Fruit fly (Drosophila melanogaster): Measurements from ENCODE around the gene CG6040.

Gene CG6040

DNA sequence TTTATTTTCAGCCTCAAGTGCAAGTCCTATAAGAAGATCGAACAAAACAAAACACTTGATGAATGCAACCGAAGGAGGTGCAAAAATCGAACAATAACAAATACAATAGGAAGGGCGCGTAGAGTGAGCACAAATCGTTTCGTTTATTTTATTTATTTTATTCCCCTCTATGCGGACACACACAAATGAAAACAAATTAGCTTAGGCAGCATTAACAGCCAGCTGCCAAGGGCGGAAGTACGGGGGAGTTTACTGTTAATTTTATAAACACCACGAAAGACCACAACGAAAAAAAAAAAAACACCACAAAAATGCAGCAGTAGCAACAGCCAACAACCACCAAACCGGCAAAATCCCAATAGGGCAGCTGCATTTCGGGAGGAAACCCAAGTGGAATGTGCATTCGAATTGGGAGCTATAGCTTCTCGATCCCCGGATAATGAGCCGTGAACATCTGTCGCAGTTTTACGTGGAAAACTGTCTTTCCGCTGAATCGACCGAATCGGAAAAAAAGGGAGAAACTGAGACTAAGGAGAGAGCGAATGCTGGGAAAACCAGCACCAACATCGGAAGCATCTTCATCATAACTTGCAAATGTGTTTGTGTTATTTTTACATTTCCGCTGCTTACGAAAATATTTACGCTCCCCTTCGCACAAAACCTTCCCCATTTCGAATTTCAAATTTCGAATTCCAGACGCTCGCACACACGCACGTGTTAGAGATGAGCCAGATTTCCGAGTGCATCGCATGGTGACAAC lies 4.2 kb upstream of the CG6040 start:
- no peak for TF ChIP-seq psq (GFP tag; optimal IDR thresholded peaks at IDR 0.05)
- TF ChIP-seq Mio (GFP tag; optimal IDR thresholded peaks at IDR 0.05) = no peak
- no peak for TF ChIP-seq Myc (optimal IDR thresholded peaks at IDR 0.05)
- TF ChIP-seq br (GFP tag; optimal IDR thresholded peaks at IDR 0.05) = no peak
- no peak for TF ChIP-seq h (GFP tag; optimal IDR thresholded peaks at IDR 0.05)
- TF ChIP-seq N (GFP tag; optimal IDR thresholded peaks at IDR 0.05) = no peak
- no peak for TF ChIP-seq Hnf4 (GFP tag; optimal IDR thresholded peaks at IDR 0.05)
- TF ChIP-seq OdsH (GFP tag; optimal IDR thresholded peaks at IDR 0.05) = no peak
- TF ChIP-seq fru (GFP tag; optimal IDR thresholded peaks at IDR 0.05) = no peak
- TF ChIP-seq CG9705 (GFP tag; optimal IDR thresholded peaks at IDR 0.05) = no peak
- no peak for TF ChIP-seq Hr78 (GFP tag; optimal IDR thresholded peaks at IDR 0.05)
- TF ChIP-seq lola (GFP tag; optimal IDR thresholded peaks at IDR 0.05) = no peak
- no peak for TF ChIP-seq brk (GFP tag; optimal IDR thresholded peaks at IDR 0.05)
- TF ChIP-seq Sp1 (GFP tag; optimal IDR thresholded peaks at IDR 0.05) = no peak
- no peak for TF ChIP-seq CrebA (GFP tag; optimal IDR thresholded peaks at IDR 0.05; ENCODE audit: borderline replicate concordance)
- TF ChIP-seq pan (optimal IDR thresholded peaks at IDR 0.05) = no peak
- no peak for TF ChIP-seq foxo (GFP tag; optimal IDR thresholded peaks at IDR 0.05)
- TF ChIP-seq Vsx2 (GFP tag; optimal IDR thresholded peaks at IDR 0.05; ENCODE audit: partially characterized antibody) = no peak
- TF ChIP-seq Abd-B (GFP tag; optimal IDR thresholded peaks at IDR 0.05) = no peak

DNA sequence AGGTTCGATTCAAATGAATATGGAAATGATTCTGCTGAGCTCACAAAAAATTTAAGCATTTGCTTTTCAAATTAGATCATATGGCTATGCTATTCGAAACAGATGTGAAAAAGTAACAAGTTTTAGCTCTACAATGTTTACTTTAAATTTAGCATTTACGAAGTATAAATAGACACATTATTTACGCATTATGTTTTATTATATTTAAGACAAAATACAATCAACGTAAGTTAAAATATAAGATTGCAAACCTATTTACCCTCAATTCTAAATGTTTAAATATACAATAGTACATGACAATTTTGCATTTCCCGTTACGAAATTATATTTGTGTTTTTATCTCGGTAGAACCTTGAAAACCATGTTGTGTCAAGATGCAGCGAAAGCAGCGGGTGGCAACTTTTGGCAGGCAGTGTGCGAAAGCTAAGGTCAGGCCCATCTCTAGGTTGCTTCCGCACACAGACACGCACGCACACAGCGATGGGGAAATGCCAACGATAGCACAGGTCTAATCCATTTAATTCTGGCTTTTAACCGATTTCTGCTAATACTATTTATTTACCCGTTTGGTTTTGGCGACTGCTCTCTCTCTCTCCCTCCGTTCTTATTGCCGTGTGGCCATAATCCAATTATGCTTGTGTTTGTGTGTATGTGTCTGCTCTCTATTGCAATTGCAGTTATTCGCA lies 3.5 kb upstream of the CG6040 start:
- TF ChIP-seq psq (GFP tag; optimal IDR thresholded peaks at IDR 0.05) (peak; percentile 13), foxo (GFP tag; optimal IDR thresholded peaks at IDR 0.05) (peak in 1 of 2 experiments; percentile 41), br (GFP tag; optimal IDR thresholded peaks at IDR 0.05) (peak; percentile 16), Rel (GFP tag; optimal IDR thresholded peaks at IDR 0.05) (no peak), Rel (tag; optimal IDR thresholded peaks at IDR 0.05) (no peak), ey (GFP tag; optimal IDR thresholded peaks at IDR 0.05) (peak; percentile 26), Sp1 (GFP tag; optimal IDR thresholded peaks at IDR 0.05) (no peak), rgr (GFP tag; optimal IDR thresholded peaks at IDR 0.05) (peak; percentile 25), fru (GFP tag; optimal IDR thresholded peaks at IDR 0.05) (peak; percentile 29), lola (GFP tag; optimal IDR thresholded peaks at IDR 0.05) (no peak), h (GFP tag; optimal IDR thresholded peaks at IDR 0.05) (peak; percentile 8), Hnf4 (GFP tag; optimal IDR thresholded peaks at IDR 0.05) (peak; percentile 3), tai (GFP tag; optimal IDR thresholded peaks at IDR 0.05) (peak; percentile 37)

- TF ChIP-seq Hr78 (GFP tag; optimal IDR thresholded peaks at IDR 0.05) (no peak), Abd-B (GFP tag; optimal IDR thresholded peaks at IDR 0.05) (no peak), br (GFP tag; optimal IDR thresholded peaks at IDR 0.05) (no peak), tai (GFP tag; optimal IDR thresholded peaks at IDR 0.05) (peak; percentile 61), foxo (GFP tag; optimal IDR thresholded peaks at IDR 0.05) (peak in 1 of 2 experiments; percentile 7), jim (GFP tag; optimal IDR thresholded peaks at IDR 0.05) (no peak), Sp1 (GFP tag; optimal IDR thresholded peaks at IDR 0.05) (peak; percentile 39), brk (GFP tag; optimal IDR thresholded peaks at IDR 0.05) (peak; percentile 1), CG32264 (GFP tag; optimal IDR thresholded peaks at IDR 0.05) (no peak), h (GFP tag; optimal IDR thresholded peaks at IDR 0.05) (peak; percentile 36), ey (GFP tag; optimal IDR thresholded peaks at IDR 0.05) (no peak), rgr (GFP tag; optimal IDR thresholded peaks at IDR 0.05) (peak; percentile 20), Dif (GFP tag; optimal IDR thresholded peaks at IDR 0.05; ENCODE audit: partially characterized antibody) (peak; percentile 10), N (GFP tag; optimal IDR thresholded peaks at IDR 0.05) (no peak), Rel (GFP tag; optimal IDR thresholded peaks at IDR 0.05) (no peak), Rel (tag; optimal IDR thresholded peaks at IDR 0.05) (peak; percentile 12), Hr83 (GFP tag; optimal IDR thresholded peaks at IDR 0.05; ENCODE audit: poor library complexity, severe bottlenecking) (peak; percentile 77), lola (GFP tag; optimal IDR thresholded peaks at IDR 0.05) (no peak), Hnf4 (GFP tag; optimal IDR thresholded peaks at IDR 0.05) (peak; percentile 58), sv (GFP tag; optimal IDR thresholded peaks at IDR 0.05) (no peak), HLH106 (tag; optimal IDR thresholded peaks at IDR 0.05) (no peak)
Observed at dm6 chr3R:19094039-19094438, 2.7 kb upstream of the CG6040 start, which contains the start of gene cdi. Gene cdi (minus strand): TSS chr3R:19094270.

- peak; percentile 8 for TF ChIP-seq HLH106 (tag; optimal IDR thresholded peaks at IDR 0.05)
- no peak for TF ChIP-seq lola (GFP tag; optimal IDR thresholded peaks at IDR 0.05)
- TF ChIP-seq Dif (GFP tag; optimal IDR thresholded peaks at IDR 0.05; ENCODE audit: partially characterized antibody) = peak; percentile 14
- peak; percentile 8 for TF ChIP-seq Myc (optimal IDR thresholded peaks at IDR 0.05)
- no peak for TF ChIP-seq pan (optimal IDR thresholded peaks at IDR 0.05)
- no peak for TF ChIP-seq CG9705 (GFP tag; optimal IDR thresholded peaks at IDR 0.05)
- peak; percentile 19 for TF ChIP-seq Hnf4 (GFP tag; optimal IDR thresholded peaks at IDR 0.05)
- no peak for TF ChIP-seq Rel (GFP tag; optimal IDR thresholded peaks at IDR 0.05)
- peak; percentile 25 for TF ChIP-seq Rel (tag; optimal IDR thresholded peaks at IDR 0.05)
- peak; percentile 28 for TF ChIP-seq rgr (GFP tag; optimal IDR thresholded peaks at IDR 0.05)
- TF ChIP-seq h (GFP tag; optimal IDR thresholded peaks at IDR 0.05) = peak; percentile 10
Observed at dm6 chr3R:19094799-19095418, 1.9 kb upstream of the CG6040 start, which contains the start of the genes mRpL55 and ATPsynD. Gene mRpL55 (minus strand): TSS chr3R:19094905. Gene ATPsynD (plus strand): TSS chr3R:19095000.
